Worm (Caenorhabditis elegans): ENCODE measurements around the gene nft-1.

ce11 chrIII:11907177-11907576 is 16.5 kb upstream of the nft-1 start, which contains the start of gene sdz-33:
- TF ChIP-seq B0019.2 (GFP tag; conservative IDR thresholded peaks at IDR 0.05) (no peak), ets-4 (GFP tag; optimal IDR thresholded peaks at IDR 0.05) (no peak), D2030.7 (GFP tag; IDR thresholded peaks at IDR 0.05) (no peak), efl-1 (GFP tag; optimal IDR thresholded peaks at IDR 0.05) (no peak), ceh-40 (GFP tag; IDR thresholded peaks at IDR 0.05) (no peak), nhr-90 (tag; optimal IDR thresholded peaks at IDR 0.05) (no peak), ZK185.1 (tag; optimal IDR thresholded peaks at IDR 0.05; ENCODE audit: poor library complexity, severe bottlenecking) (no peak), unc-62 (GFP tag; optimal IDR thresholded peaks at IDR 0.05) (no peak), bed-1 (GFP tag; IDR thresholded peaks at IDR 0.05) (no peak), nhr-27 (tag; optimal IDR thresholded peaks at IDR 0.05) (no peak)
